Worm (Caenorhabditis elegans) whole organism, late embryonic: ENCODE data around the gene cdc-48.2.

ENCODE experiments used
- C08G9.2 ChIP-seq: sonication (generic microtip); optimal IDR thresholded peaks from 2 replicates; lab custom pipeline; 2016; ENCODE audit warnings: mild to moderate bottlenecking, missing genetic modification characterization, moderate library complexity, missing compliant biosample characterization
- K02D7.2 ChIP-seq: sonication (generic microtip); optimal IDR thresholded peaks from 2 replicates; lab custom pipeline; 2017; ENCODE audit warnings: mild to moderate bottlenecking, missing genetic modification characterization, missing compliant biosample characterization
- ceh-14 ChIP-seq: sonication (generic microtip); optimal IDR thresholded peaks from 2 replicates; lab custom pipeline; 2016; ENCODE audit warnings: missing genotype, missing genetic modification characterization, missing compliant biosample characterization
- ceh-18 ChIP-seq: sonication (generic microtip); optimal IDR thresholded peaks from 2 replicates; lab custom pipeline; 2016; ENCODE audit warnings: missing genetic modification characterization, missing compliant biosample characterization
- ceh-19 ChIP-seq: fragments of 200-800 bp; sonication (Bioruptor generic); optimal IDR thresholded peaks from 2 replicates; lab custom pipeline; 2018; ENCODE audit warnings: mild to moderate bottlenecking, missing genetic modification characterization, missing compliant biosample characterization
- ceh-30 ChIP-seq: fragments of 150-350 bp; optimal IDR thresholded peaks from 2 replicates; lab custom pipeline; 2014; ENCODE audit warnings: missing biosample characterization, missing genetic modification characterization
- ceh-31 ChIP-seq: sonication (generic microtip); optimal IDR thresholded peaks from 2 replicates; lab custom pipeline; 2016; ENCODE audit warnings: missing genetic modification characterization, missing compliant biosample characterization
- ceh-34 ChIP-seq: sonication (generic microtip); optimal IDR thresholded peaks from 2 replicates; lab custom pipeline; 2016; ENCODE audit warnings: mild to moderate bottlenecking, missing genetic modification characterization, missing compliant biosample characterization
- ceh-48 ChIP-seq: sonication (generic microtip); optimal IDR thresholded peaks from 2 replicates; lab custom pipeline; 2016; ENCODE audit warnings: missing genetic modification characterization, inconsistent platforms, missing compliant biosample characterization
- ceh-6 ChIP-seq: fragments of 200-800 bp; sonication (Bioruptor generic); optimal IDR thresholded peaks from 2 replicates; lab custom pipeline; 2018; ENCODE audit warnings: mild to moderate bottlenecking, missing genetic modification characterization, missing compliant biosample characterization
- ceh-9 ChIP-seq: sonication (generic microtip); optimal IDR thresholded peaks from 2 replicates; lab custom pipeline; 2016; ENCODE audit warnings: mild to moderate bottlenecking, missing genetic modification characterization, inconsistent platforms, missing compliant biosample characterization
- che-1 ChIP-seq: sonication (generic microtip); optimal IDR thresholded peaks from 2 replicates; lab custom pipeline; 2016; ENCODE audit warnings: mild to moderate bottlenecking, missing genetic modification characterization, missing compliant biosample characterization
- dve-1 ChIP-seq: sonication (generic microtip); optimal IDR thresholded peaks from 2 replicates; lab custom pipeline; 2017; ENCODE audit warnings: antibody characterized with exemption, mild to moderate bottlenecking, missing genetic modification characterization, missing compliant biosample characterization
- elt-2 ChIP-seq: sonication (generic microtip); optimal IDR thresholded peaks from 2 replicates; lab custom pipeline; 2016; ENCODE audit warnings: missing genetic modification reagents, missing genetic modification characterization, missing compliant biosample characterization
- gmeb-2 ChIP-seq: sonication (generic microtip); optimal IDR thresholded peaks from 2 replicates; lab custom pipeline; 2016; ENCODE audit warnings: missing genetic modification characterization, inconsistent platforms, missing compliant biosample characterization
- hlh-15 ChIP-seq: sonication (generic microtip); optimal IDR thresholded peaks from 2 replicates; lab custom pipeline; 2016; ENCODE audit warnings: missing genetic modification characterization, missing compliant biosample characterization
- hlh-30 ChIP-seq: sonication (generic microtip); optimal IDR thresholded peaks from 2 replicates; lab custom pipeline; 2017; ENCODE audit warnings: antibody characterized with exemption, missing genetic modification characterization, missing compliant biosample characterization; ENCODE audit not compliant: insufficient read depth
- hlh-6 ChIP-seq: sonication (generic microtip); optimal IDR thresholded peaks from 2 replicates; lab custom pipeline; 2016; ENCODE audit warnings: missing genotype, missing genetic modification characterization, missing compliant biosample characterization
- hlh-8 ChIP-seq: sonication (generic microtip); optimal IDR thresholded peaks from 2 replicates; lab custom pipeline; 2016; ENCODE audit warnings: missing genotype, missing genetic modification characterization, missing compliant biosample characterization
- lim-6 ChIP-seq: sonication (generic microtip); optimal IDR thresholded peaks from 2 replicates; lab custom pipeline; 2016; ENCODE audit warnings: missing genetic modification characterization, missing compliant biosample characterization
- lin-11 ChIP-seq: fragments of 200-800 bp; sonication (Bioruptor generic); optimal IDR thresholded peaks from 2 replicates; lab custom pipeline; 2018; ENCODE audit warnings: mild to moderate bottlenecking, missing genetic modification characterization, missing compliant biosample characterization
- madf-2 ChIP-seq: sonication (generic microtip); optimal IDR thresholded peaks from 2 replicates; lab custom pipeline; 2017; ENCODE audit warnings: missing genetic modification characterization, missing compliant biosample characterization
- nfya-1 ChIP-seq: sonication (generic microtip); optimal IDR thresholded peaks from 2 replicates; lab custom pipeline; 2017; ENCODE audit warnings: missing genetic modification characterization, mild to moderate bottlenecking, missing compliant biosample characterization, antibody characterized with exemption, moderate library complexity
- pag-3 ChIP-seq: sonication (generic microtip); optimal IDR thresholded peaks from 2 replicates; lab custom pipeline; 2016; ENCODE audit warnings: missing compliant biosample characterization, missing genetic modification characterization, borderline replicate concordance
- pat-9 ChIP-seq: fragments of 200-800 bp; sonication (Bioruptor generic); optimal IDR thresholded peaks from 2 replicates; lab custom pipeline; 2018; ENCODE audit warnings: mild to moderate bottlenecking, missing genetic modification characterization, moderate library complexity, missing compliant biosample characterization
- pax-1 ChIP-seq: fragments of 150-350 bp; optimal IDR thresholded peaks from 2 replicates; lab custom pipeline; 2014; ENCODE audit warnings: missing biosample characterization, missing genetic modification characterization
- pha-2 ChIP-seq: sonication (generic microtip); optimal IDR thresholded peaks from 2 replicates; lab custom pipeline; 2017; ENCODE audit warnings: mild to moderate bottlenecking, missing genetic modification characterization, missing compliant biosample characterization
- pqm-1 ChIP-seq: sonication (generic microtip); optimal IDR thresholded peaks from 2 replicates; lab custom pipeline; 2016; ENCODE audit warnings: missing genetic modification characterization, missing compliant biosample characterization
- pros-1 ChIP-seq: fragments of 150-350 bp; optimal IDR thresholded peaks from 2 replicates; lab custom pipeline; 2014; ENCODE audit warnings: missing biosample characterization, missing genetic modification reagents, missing genetic modification characterization
- ref-2 ChIP-seq: sonication (generic microtip); optimal IDR thresholded peaks from 2 replicates; lab custom pipeline; 2016; ENCODE audit warnings: missing genetic modification characterization, missing compliant biosample characterization
- rnt-1 ChIP-seq: sonication (generic microtip); optimal IDR thresholded peaks from 2 replicates; lab custom pipeline; 2016; ENCODE audit warnings: missing genetic modification characterization, missing compliant biosample characterization
- sox-2 ChIP-seq: fragments of 200-800 bp; sonication (Bioruptor generic); IDR thresholded peaks from 2 replicates; pipeline ENCODE4 v1.3.6; 2022; ENCODE audit warnings: missing genetic modification reagents, missing genetic modification characterization, missing compliant biosample characterization
- tbx-2 ChIP-seq: sonication (generic microtip); optimal IDR thresholded peaks from 2 replicates; lab custom pipeline; 2016; ENCODE audit warnings: missing genetic modification characterization, missing compliant biosample characterization
- ttx-3 ChIP-seq: sonication (generic microtip); optimal IDR thresholded peaks from 2 replicates; lab custom pipeline; 2016; ENCODE audit warnings: missing genetic modification reagents, missing genetic modification characterization, missing compliant biosample characterization
- unc-3 ChIP-seq, 2 experiments: fragments of 200-800 bp in 1 of 2; sonication (Bioruptor generic) in 1 of 2; sonication (generic microtip) in 1 of 2; conservative IDR thresholded peaks in 1 of 2; optimal IDR thresholded peaks in 1 of 2; 2 replicates each; pipeline versions ENCODE4 v1.3.6 to Lab custom; 2016 to 2022; ENCODE audit warnings: missing compliant biosample characterization in 2 of 2, missing genetic modification characterization in 2 of 2, missing genetic modification reagents in 1 of 2
- unc-42 ChIP-seq: sonication (generic microtip); optimal IDR thresholded peaks from 2 replicates; lab custom pipeline; 2016; ENCODE audit warnings: missing genotype, missing genetic modification characterization, missing compliant biosample characterization
- unc-86 ChIP-seq: sonication (generic microtip); optimal IDR thresholded peaks from 2 replicates; lab custom pipeline; 2016; ENCODE audit warnings: missing genetic modification characterization, missing compliant biosample characterization
- zip-5 ChIP-seq: sonication (generic microtip); optimal IDR thresholded peaks from 2 replicates; lab custom pipeline; 2016; ENCODE audit warnings: missing genetic modification characterization, missing compliant biosample characterization

The cdc-48.2 gene

ce11 chrII:8117426-8117825 is 20.9 kb upstream of the cdc-48.2 start:
- peak; percentile 77 for TF ChIP-seq nfya-1 (tag; lab: Kevin White, UChicago)
- no peak for TF ChIP-seq ceh-34

- TF ChIP-seq nfya-1 (tag; lab: Kevin White, UChicago) (peak; percentile 73), hlh-6 (tag; lab: Kevin White, UChicago) (no peak), ceh-31 (tag; lab: Kevin White, UChicago) (peak; percentile 37), unc-3 (GFP tag; conservative IDR thresholded peaks at IDR 0.05; lab: Robert Waterston, UW) (peak; percentile 13; the same call in 1 of the 2 replicates), unc-3 (tag; optimal IDR thresholded peaks at IDR 0.05; lab: Kevin White, UChicago) (no peak), ceh-30 (tag; lab: Kevin White, UChicago) (no peak), dve-1 (peak; percentile 53), elt-2 (tag; lab: Kevin White, UChicago) (peak; percentile 3), unc-42 (peak; percentile 34)
These were observed 13.4 kb upstream of the cdc-48.2 start, which contains the start of gene ire-1 for ce11 chrII:8124867-8125266. Gene ire-1 (minus strand): TSS chrII:8124910.

ce11 chrII:8125439-8125838 is 12.9 kb upstream of the cdc-48.2 start:
- TF ChIP-seq lin-11 (no peak), sox-2 (GFP tag; lab: Robert Waterston, UW) (no peak), gmeb-2 (tag; lab: Kevin White, UChicago) (no peak), hlh-30 (tag; lab: Kevin White, UChicago) (no peak), pqm-1 (tag; lab: Kevin White, UChicago) (no peak), pha-2 (tag; lab: Kevin White, UChicago) (no peak), ceh-18 (tag; lab: Kevin White, UChicago) (no peak), pag-3 (no peak), rnt-1 (tag; lab: Kevin White, UChicago) (no peak), pat-9 (no peak), hlh-15 (no peak), ceh-9 (tag; lab: Kevin White, UChicago) (no peak)

DNA sequence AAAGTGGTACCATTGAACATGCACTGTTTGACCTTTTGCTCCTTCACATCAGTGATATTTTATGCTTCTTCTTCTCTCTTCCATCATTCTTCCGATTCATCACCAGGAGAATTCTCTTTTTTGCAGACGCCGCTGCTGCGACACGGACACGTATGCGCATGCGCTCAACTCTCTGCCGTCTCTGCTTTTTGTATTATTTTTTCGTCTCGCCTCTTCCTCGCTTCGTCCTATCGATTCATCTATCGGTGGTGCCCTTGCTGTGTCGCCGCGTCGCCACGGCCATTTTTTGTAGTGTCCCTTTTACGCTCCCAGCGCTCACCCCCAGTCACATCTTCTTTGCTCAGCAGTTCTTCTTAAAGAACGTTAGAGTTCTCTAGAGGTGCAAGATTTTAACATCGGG is 12.2 kb upstream of the cdc-48.2 start:
- TF ChIP-seq ceh-6 (GFP tag; lab: Kevin White, UChicago) (no peak), ceh-19 (GFP tag; lab: Kevin White, UChicago) (peak; percentile 39), pros-1 (tag; lab: Kevin White, UChicago) (no peak), tbx-2 (tag; lab: Kevin White, UChicago) (no peak), ceh-18 (tag; lab: Kevin White, UChicago) (no peak), rnt-1 (tag; lab: Kevin White, UChicago) (no peak), K02D7.2 (tag; lab: Kevin White, UChicago) (no peak), ceh-48 (tag; lab: Kevin White, UChicago) (peak; percentile 63), zip-5 (tag; lab: Kevin White, UChicago) (no peak), pax-1 (tag; lab: Kevin White, UChicago) (no peak), lin-11 (no peak), C08G9.2 (tag; lab: Kevin White, UChicago) (no peak), pqm-1 (tag; lab: Kevin White, UChicago) (no peak), dve-1 (no peak), ceh-14 (tag; lab: Kevin White, UChicago) (peak; percentile 26), ttx-3 (tag; lab: Kevin White, UChicago) (no peak), pha-2 (tag; lab: Kevin White, UChicago) (no peak), lim-6 (tag; lab: Kevin White, UChicago) (no peak), che-1 (tag; lab: Kevin White, UChicago) (no peak), ceh-31 (tag; lab: Kevin White, UChicago) (peak; percentile 57), unc-3 (GFP tag; conservative IDR thresholded peaks at IDR 0.05; lab: Robert Waterston, UW) (no peak), unc-3 (tag; optimal IDR thresholded peaks at IDR 0.05; lab: Kevin White, UChicago) (no peak), ref-2 (tag; lab: Kevin White, UChicago) (peak; percentile 16), hlh-8 (tag; lab: Kevin White, UChicago) (no peak), gmeb-2 (tag; lab: Kevin White, UChicago) (no peak), madf-2 (tag; lab: Kevin White, UChicago) (no peak), ceh-30 (tag; lab: Kevin White, UChicago) (no peak), unc-86 (tag; lab: Kevin White, UChicago) (no peak)
